Fruit fly (Drosophila melanogaster) whole organism, adult: ENCODE measurements around the gene CG15203.

Source experiments
- CG11617 ChIP-seq: fragments of 200-800 bp; sonication (Bioruptor generic); optimal IDR thresholded peaks from 2 replicates; lab custom pipeline; 2017; ENCODE audit warnings: mild to moderate bottlenecking, missing biosample characterization, missing genetic modification reagents, missing genetic modification characterization
- CG12768 ChIP-seq: fragments of 200-800 bp; sonication (Bioruptor generic); optimal IDR thresholded peaks from 2 replicates; lab custom pipeline; 2017; ENCODE audit warnings: missing biosample characterization, missing genetic modification characterization, mild to moderate bottlenecking, moderate library complexity, missing genetic modification reagents
- CG14711 ChIP-seq: fragments of 200-800 bp; sonication (Bioruptor generic); optimal IDR thresholded peaks from 2 replicates; lab custom pipeline; 2018; ENCODE audit warnings: missing biosample characterization, mild to moderate bottlenecking, missing genetic modification characterization, moderate library complexity
- CG1620 ChIP-seq: fragments of 200-800 bp; sonication (Bioruptor generic); optimal IDR thresholded peaks from 2 replicates; lab custom pipeline; 2016; ENCODE audit warnings: missing biosample characterization, missing genetic modification characterization
- CG33017 ChIP-seq: fragments of 200-800 bp; sonication (Bioruptor generic); optimal IDR thresholded peaks from 2 replicates; lab custom pipeline; 2018; ENCODE audit warnings: missing biosample characterization, mild to moderate bottlenecking, missing genetic modification characterization, moderate library complexity
- CG5204 ChIP-seq: fragments of 200-800 bp; sonication (Bioruptor generic); optimal IDR thresholded peaks from 2 replicates; lab custom pipeline; 2016; ENCODE audit warnings: missing biosample characterization, missing genetic modification characterization
- CG7045 ChIP-seq: fragments of 200-800 bp; sonication (Bioruptor generic); optimal IDR thresholded peaks from 2 replicates; lab custom pipeline; 2017; ENCODE audit warnings: missing biosample characterization, mild to moderate bottlenecking, missing genetic modification characterization
- CG7101 ChIP-seq: fragments of 200-800 bp; sonication (Bioruptor generic); optimal IDR thresholded peaks from 2 replicates; lab custom pipeline; 2018; ENCODE audit warnings: missing biosample characterization, mild to moderate bottlenecking, missing genetic modification characterization, moderate library complexity
- Clk ChIP-seq: fragments of 200-800 bp; sonication (Bioruptor generic); optimal IDR thresholded peaks from 2 replicates; lab custom pipeline; 2017; ENCODE audit warnings: missing biosample characterization, missing genetic modification characterization
- Crg-1 ChIP-seq: fragments of 200-800 bp; sonication (Bioruptor generic); optimal IDR thresholded peaks from 2 replicates; lab custom pipeline; 2016; ENCODE audit warnings: missing biosample characterization, missing genetic modification characterization
- Hr96 ChIP-seq: fragments of 200-800 bp; sonication (Bioruptor generic); optimal IDR thresholded peaks from 2 replicates; lab custom pipeline; 2016; ENCODE audit warnings: missing biosample characterization, missing genetic modification characterization
- Mnt ChIP-seq: fragments of 200-800 bp; sonication (Bioruptor generic); optimal IDR thresholded peaks from 2 replicates; lab custom pipeline; 2016; ENCODE audit warnings: missing biosample characterization, mild to moderate bottlenecking, missing genetic modification characterization
- bab1 ChIP-seq: fragments of 200-800 bp; sonication (Bioruptor generic); optimal IDR thresholded peaks from 3 replicates; lab custom pipeline; 2019; ENCODE audit warnings: missing biosample characterization, mild to moderate bottlenecking, missing genetic modification characterization, moderate library complexity
- cic ChIP-seq: fragments of 200-800 bp; sonication (Bioruptor generic); optimal IDR thresholded peaks from 2 replicates; lab custom pipeline; 2017; ENCODE audit warnings: missing biosample characterization, mild to moderate bottlenecking, missing genetic modification characterization, moderate library complexity
- cnc ChIP-seq, 2 experiments: fragments of >200 bp; optimal IDR thresholded peaks; 2 replicates each; lab custom pipeline; 2017
- kay ChIP-seq: fragments of 200-800 bp; sonication (Bioruptor generic); peaks from one replicate; lab custom pipeline; 2016; ENCODE audit warnings: missing biosample characterization, missing genetic modification characterization, borderline replicate concordance
- ovo ChIP-seq: fragments of 200-800 bp; sonication (Bioruptor generic); optimal IDR thresholded peaks from 2 replicates; lab custom pipeline; 2016; ENCODE audit warnings: missing biosample characterization, missing genetic modification characterization
- pad ChIP-seq: fragments of 200-800 bp; sonication (Bioruptor generic); optimal IDR thresholded peaks from 3 replicates; lab custom pipeline; 2017; ENCODE audit warnings: missing biosample characterization, missing genetic modification characterization, mild to moderate bottlenecking, moderate library complexity, missing genetic modification reagents
- tj ChIP-seq: fragments of 200-800 bp; sonication (Bioruptor generic); optimal IDR thresholded peaks from 3 replicates; lab custom pipeline; 2017; ENCODE audit warnings: missing biosample characterization, mild to moderate bottlenecking, missing genetic modification characterization, moderate library complexity
- toe ChIP-seq: fragments of 200-800 bp; sonication (Bioruptor generic); optimal IDR thresholded peaks from 2 replicates; lab custom pipeline; 2016; ENCODE audit warnings: missing biosample characterization, missing genetic modification characterization

Gene CG15203

dm6 chrX:11081242-11081641 is 14.9 kb downstream of the CG15203 start:
- TF ChIP-seq CG11617 (GFP tag; lab: Kevin White, UChicago) (peak; percentile 9), cnc (optimal IDR thresholded peaks at IDR 0.05; lab: Kevin White, UChicago) (no peak), CG12768 (GFP tag; lab: Kevin White, UChicago) (peak; percentile 53), bab1 (GFP tag; lab: Kevin White, UChicago) (peak; percentile 28), CG14711 (peak; percentile 50), kay (GFP tag; lab: Kevin White, UChicago) (no peak), CG1620 (no peak), pad (GFP tag; lab: Kevin White, UChicago) (peak; percentile 28), ovo (GFP tag; lab: Kevin White, UChicago) (no peak), Crg-1 (GFP tag; lab: Kevin White, UChicago) (no peak), CG7045 (GFP tag; lab: Kevin White, UChicago) (peak; percentile 52), Hr96 (no peak), CG5204 (peak; percentile 6), toe (GFP tag; lab: Kevin White, UChicago) (peak; percentile 35), CG7101 (tag; lab: Kevin White, UChicago) (peak; percentile 56), Clk (GFP tag; lab: Kevin White, UChicago) (peak; percentile 14), CG33017 (tag; lab: Kevin White, UChicago) (peak; percentile 61)

- TF ChIP-seq bab1 (GFP tag; lab: Kevin White, UChicago) (peak; percentile 79), tj (peak; percentile 74), toe (GFP tag; lab: Kevin White, UChicago) (no peak)
Observed at dm6 chrX:11081834-11082233, 15.5 kb downstream of the CG15203 start.

dm6 chrX:11083007-11083406 is 16.7 kb downstream of the CG15203 start:
- TF ChIP-seq cic (GFP tag; lab: Kevin White, UChicago) = no peak
- TF ChIP-seq CG7045 (GFP tag; lab: Kevin White, UChicago) = no peak
- TF ChIP-seq tj = peak; percentile 91
- TF ChIP-seq CG14711 = no peak

dm6 chrX:11086250-11086649 is 19.9 kb downstream of the CG15203 start, which contains the start of gene sev:
TSS of gene sev (minus strand) at chrX:11086299.
- no peak for TF ChIP-seq CG7101 (tag; lab: Kevin White, UChicago)
- TF ChIP-seq CG12768 (GFP tag; lab: Kevin White, UChicago) = peak; percentile 32
- no peak for TF ChIP-seq Mnt (GFP tag; lab: Kevin White, UChicago)
- no peak for TF ChIP-seq CG1620
- no peak for TF ChIP-seq cic (GFP tag; lab: Kevin White, UChicago)
- TF ChIP-seq Hr96 = no peak
- no peak for TF ChIP-seq CG5204
- no peak for TF ChIP-seq CG11617 (GFP tag; lab: Kevin White, UChicago)
- TF ChIP-seq ovo (GFP tag; lab: Kevin White, UChicago) = no peak
- TF ChIP-seq tj = peak; percentile 25

- TF ChIP-seq CG14711 = no peak
- TF ChIP-seq CG12768 (GFP tag; lab: Kevin White, UChicago) = no peak
- TF ChIP-seq cnc (optimal IDR thresholded peaks at IDR 0.05; lab: Kevin White, UChicago) = no peak
- peak; percentile 11 for TF ChIP-seq ovo (GFP tag; lab: Kevin White, UChicago)
- no peak for TF ChIP-seq CG7045 (GFP tag; lab: Kevin White, UChicago)
- TF ChIP-seq Mnt (GFP tag; lab: Kevin White, UChicago) = peak; percentile 30
- peak; percentile 51 for TF ChIP-seq Hr96
- TF ChIP-seq tj = peak; percentile 45
- TF ChIP-seq CG1620 = no peak
- peak; percentile 48 for TF ChIP-seq CG11617 (GFP tag; lab: Kevin White, UChicago)
- TF ChIP-seq bab1 (GFP tag; lab: Kevin White, UChicago) = peak; percentile 55
- TF ChIP-seq CG7101 (tag; lab: Kevin White, UChicago) = peak; percentile 1
- peak; percentile 12 for TF ChIP-seq pad (GFP tag; lab: Kevin White, UChicago)
Observed at dm6 chrX:11087384-11087783, 21.0 kb downstream of the CG15203 start.

- TF ChIP-seq cnc (optimal IDR thresholded peaks at IDR 0.05; lab: Kevin White, UChicago) = no peak
- TF ChIP-seq bab1 (GFP tag; lab: Kevin White, UChicago) = no peak
- TF ChIP-seq CG14711 = peak; percentile 46
- no peak for TF ChIP-seq CG5204
- TF ChIP-seq tj = no peak
- TF ChIP-seq pad (GFP tag; lab: Kevin White, UChicago) = peak; percentile 31
- TF ChIP-seq CG33017 (tag; lab: Kevin White, UChicago) = peak; percentile 33
- peak; percentile 41 for TF ChIP-seq Hr96
- TF ChIP-seq Mnt (GFP tag; lab: Kevin White, UChicago) = peak; percentile 11
- peak; percentile 5 for TF ChIP-seq kay (GFP tag; lab: Kevin White, UChicago)
- peak; percentile 29 for TF ChIP-seq CG11617 (GFP tag; lab: Kevin White, UChicago)
- peak; percentile 17 for TF ChIP-seq CG12768 (GFP tag; lab: Kevin White, UChicago)
- no peak for TF ChIP-seq CG1620
- TF ChIP-seq CG7045 (GFP tag; lab: Kevin White, UChicago) = no peak
- TF ChIP-seq cic (GFP tag; lab: Kevin White, UChicago) = no peak
- peak; percentile 70 for TF ChIP-seq CG7101 (tag; lab: Kevin White, UChicago)
Observed at dm6 chrX:11088778-11089340, 22.5 kb downstream of the CG15203 start, which contains the start of gene Vago. TSS of gene Vago (plus strand) at chrX:11089290.

- TF ChIP-seq CG1620 (no peak), CG7045 (GFP tag; lab: Kevin White, UChicago) (no peak), tj (peak; percentile 16)
Observed at dm6 chrX:11090161-11090560, 23.8 kb downstream of the CG15203 start, which contains the start of gene CG2076. TSS of gene CG2076 (plus strand) at chrX:11090210.
